Fruit fly (Drosophila melanogaster) whole organism, pupa: Measurements from ENCODE around the gene AstC.

Experiments used
- CG34367 ChIP-seq: fragments of 200-800 bp; sonication (Bioruptor generic); optimal IDR thresholded peaks from 2 replicates; lab custom pipeline; 2018; ENCODE audit warnings: missing biosample characterization, mild to moderate bottlenecking, missing genetic modification characterization
- CG8159 ChIP-seq: fragments of 200-800 bp; sonication (Bioruptor generic); optimal IDR thresholded peaks from 3 replicates; lab custom pipeline; 2018; ENCODE audit warnings: missing biosample characterization, mild to moderate bottlenecking, missing genetic modification characterization, moderate library complexity
- EcR ChIP-seq: fragments of 200-800 bp; sonication (Bioruptor generic); optimal IDR thresholded peaks from 3 replicates; lab custom pipeline; 2019; ENCODE audit warnings: missing biosample characterization, missing genetic modification characterization, mild to moderate bottlenecking, moderate library complexity, missing genetic modification reagents
- Ets98B ChIP-seq: fragments of 200-800 bp; sonication (Bioruptor generic); IDR thresholded peaks from 2 replicates; pipeline ENCODE4 v1.3.6; 2022; ENCODE audit warnings: missing biosample characterization, missing genetic modification characterization
- Pif1A ChIP-seq: fragments of 200-800 bp; sonication (Bioruptor generic); optimal IDR thresholded peaks from 3 replicates; lab custom pipeline; 2016; ENCODE audit warnings: missing biosample characterization, missing genetic modification characterization
- Pif1B ChIP-seq: fragments of 200-800 bp; sonication (Bioruptor generic); optimal IDR thresholded peaks from 3 replicates; lab custom pipeline; 2016; ENCODE audit warnings: missing biosample characterization, missing genetic modification characterization
- Snoo ChIP-seq: fragments of 200-800 bp; sonication (Bioruptor generic); optimal IDR thresholded peaks from 3 replicates; lab custom pipeline; 2017; ENCODE audit warnings: missing biosample characterization, mild to moderate bottlenecking, missing genetic modification characterization, inconsistent platforms
- gl ChIP-seq: fragments of 200-800 bp; sonication (Bioruptor generic); optimal IDR thresholded peaks from 2 replicates; lab custom pipeline; 2018; ENCODE audit warnings: missing biosample characterization, mild to moderate bottlenecking, missing genetic modification characterization
- rn ChIP-seq: fragments of 200-800 bp; sonication (Bioruptor generic); IDR thresholded peaks from 2 replicates; pipeline ENCODE4 v1.3.6; 2022; ENCODE audit warnings: missing biosample characterization, missing genetic modification characterization

dm6 chr2L:11091111-11091510 lies 9.9 kb upstream of the AstC start, which contains the start of gene Wdr59:
- TF ChIP-seq EcR (GFP tag; lab: Kevin White, UChicago) (no peak), CG34367 (no peak), Pif1B (GFP tag; lab: Kevin White, UChicago) (no peak), rn (GFP tag; lab: Robert Waterston, UW) (no peak), Snoo (tag; lab: Kevin White, UChicago) (no peak), CG8159 (tag; lab: Kevin White, UChicago) (no peak), Ets98B (no peak), Pif1A (GFP tag; lab: Kevin White, UChicago) (no peak), gl (tag; lab: Kevin White, UChicago) (no peak)
